Fruit fly (Drosophila melanogaster) whole organism, prepupa: Measurements from ENCODE around the gene CAH5.
A peak's percentile ranks its signal among the peaks of the same experiment; 100 is the strongest.

ENCODE experiments used
- Blimp-1 ChIP-seq: fragments of 200-800 bp; sonication (Bioruptor generic); optimal IDR thresholded peaks from 3 replicates; lab custom pipeline; 2017; ENCODE audit warnings: missing biosample characterization, missing genetic modification characterization, mild to moderate bottlenecking, moderate library complexity, missing genetic modification reagents
- CG10631 ChIP-seq: fragments of 200-800 bp; sonication (Bioruptor generic); optimal IDR thresholded peaks from 2 replicates; lab custom pipeline; 2016; ENCODE audit warnings: missing biosample characterization, missing genetic modification characterization
- CG11294 ChIP-seq: fragments of 200-800 bp; sonication (Bioruptor generic); IDR thresholded peaks from 2 replicates; pipeline ENCODE4 v1.3.6; 2022; ENCODE audit warnings: missing biosample characterization, missing genetic modification characterization
- CG11762 ChIP-seq: fragments of 200-800 bp; sonication (Bioruptor generic); optimal IDR thresholded peaks from 3 replicates; lab custom pipeline; 2016; ENCODE audit warnings: missing biosample characterization, missing genetic modification characterization; ENCODE audit not compliant: insufficient read depth
- CG15336 ChIP-seq: fragments of 200-800 bp; sonication (Bioruptor generic); IDR thresholded peaks from 2 replicates; pipeline ENCODE4 v1.3.6; 2022; ENCODE audit warnings: missing biosample characterization, missing genetic modification characterization
- CG1621 ChIP-seq: fragments of 200-800 bp; sonication (Bioruptor generic); optimal IDR thresholded peaks from 3 replicates; lab custom pipeline; 2018; ENCODE audit warnings: missing biosample characterization, mild to moderate bottlenecking, missing genetic modification characterization
- CG16779 ChIP-seq: fragments of 200-800 bp; sonication (Bioruptor generic); optimal IDR thresholded peaks from 3 replicates; lab custom pipeline; 2017; ENCODE audit warnings: missing biosample characterization, mild to moderate bottlenecking, missing genetic modification characterization
- CG3032 ChIP-seq: fragments of 200-800 bp; optimal IDR thresholded peaks from 2 replicates; lab custom pipeline; 2019; ENCODE audit warnings: missing biosample characterization, mild to moderate bottlenecking, missing genetic modification characterization, moderate library complexity
- CG32006 ChIP-seq: fragments of 200-800 bp; sonication (Bioruptor generic); optimal IDR thresholded peaks from 3 replicates; lab custom pipeline; 2017; ENCODE audit warnings: missing biosample characterization, mild to moderate bottlenecking, missing genetic modification characterization
- CG4318 ChIP-seq: fragments of 200-800 bp; sonication (Bioruptor generic); optimal IDR thresholded peaks from 3 replicates; lab custom pipeline; 2017; ENCODE audit warnings: missing biosample characterization, mild to moderate bottlenecking, missing genetic modification characterization
- CG6163 ChIP-seq: fragments of 200-800 bp; sonication (Bioruptor generic); IDR thresholded peaks from 3 replicates; pipeline ENCODE4 v1.3.6; 2022; ENCODE audit warnings: missing biosample characterization, missing genetic modification characterization
- CG6808 ChIP-seq: fragments of 200-800 bp; sonication (Bioruptor generic); optimal IDR thresholded peaks from 3 replicates; lab custom pipeline; 2017; ENCODE audit warnings: missing biosample characterization, missing genetic modification characterization, mild to moderate bottlenecking, moderate library complexity, missing genetic modification reagents
- CG6854 ChIP-seq: fragments of 200-800 bp; sonication (Bioruptor generic); optimal IDR thresholded peaks from 2 replicates; lab custom pipeline; 2017; ENCODE audit warnings: missing biosample characterization, mild to moderate bottlenecking, missing genetic modification characterization
- CG7368 ChIP-seq: fragments of 200-800 bp; sonication (Bioruptor generic); optimal IDR thresholded peaks from 3 replicates; lab custom pipeline; 2016; ENCODE audit warnings: missing biosample characterization, missing genetic modification characterization
- CG8119 ChIP-seq: fragments of 200-800 bp; sonication (Bioruptor generic); IDR thresholded peaks from 3 replicates; pipeline ENCODE4 v1.3.6; 2022; ENCODE audit warnings: missing biosample characterization, missing genetic modification characterization
- CG8319 ChIP-seq: fragments of 200-800 bp; sonication (Bioruptor generic); optimal IDR thresholded peaks from 3 replicates; lab custom pipeline; 2016; ENCODE audit warnings: missing biosample characterization, missing genetic modification characterization
- CG8632 ChIP-seq: fragments of 200-800 bp; sonication (Bioruptor generic); optimal IDR thresholded peaks from 3 replicates; lab custom pipeline; 2016; ENCODE audit warnings: missing biosample characterization, missing genetic modification characterization
- CG9139 ChIP-seq: fragments of 200-800 bp; sonication (Bioruptor generic); optimal IDR thresholded peaks from 3 replicates; lab custom pipeline; 2017; ENCODE audit warnings: missing biosample characterization, mild to moderate bottlenecking, missing genetic modification characterization
- Eip78C ChIP-seq: fragments of 200-800 bp; sonication (Bioruptor generic); peaks from one replicate; lab custom pipeline; 2016; ENCODE audit warnings: missing biosample characterization, missing genetic modification characterization
- Eip93F ChIP-seq: fragments of 200-800 bp; sonication (Bioruptor generic); optimal IDR thresholded peaks from 2 replicates; lab custom pipeline; 2016; ENCODE audit warnings: missing biosample characterization, mild to moderate bottlenecking, missing genetic modification characterization
- Ets21C ChIP-seq: fragments of 200-800 bp; sonication (Bioruptor generic); optimal IDR thresholded peaks from 3 replicates; lab custom pipeline; 2016; ENCODE audit warnings: missing biosample characterization, missing genetic modification characterization
- Gug ChIP-seq: fragments of 200-800 bp; sonication (Bioruptor generic); IDR thresholded peaks from 2 replicates; pipeline ENCODE4 v1.3.6; 2022; ENCODE audit warnings: missing biosample characterization, missing genetic modification characterization
- Hr38 ChIP-seq: sonication (Bioruptor generic); optimal IDR thresholded peaks from 2 replicates; lab custom pipeline; 2016; ENCODE audit warnings: missing biosample characterization, missing genetic modification characterization
- Hr39 ChIP-seq: fragments of 200-800 bp; sonication (Bioruptor generic); optimal IDR thresholded peaks from 2 replicates; lab custom pipeline; 2016; ENCODE audit warnings: missing biosample characterization, missing genetic modification characterization
- Hr4 ChIP-seq: fragments of 200-800 bp; sonication (Bioruptor generic); optimal IDR thresholded peaks from 3 replicates; lab custom pipeline; 2016; ENCODE audit warnings: missing biosample characterization, missing genetic modification characterization
- OdsH ChIP-seq: fragments of 200-800 bp; sonication (Bioruptor generic); optimal IDR thresholded peaks from 3 replicates; lab custom pipeline; 2016; ENCODE audit warnings: missing biosample characterization, missing genetic modification characterization
- Sox102F ChIP-seq: fragments of 200-800 bp; sonication (Bioruptor generic); optimal IDR thresholded peaks from 2 replicates; lab custom pipeline; 2016; ENCODE audit warnings: missing biosample characterization, mild to moderate bottlenecking, missing genetic modification characterization
- Sox14 ChIP-seq: fragments of 200-800 bp; sonication (Bioruptor generic); optimal IDR thresholded peaks from 3 replicates; lab custom pipeline; 2016; ENCODE audit warnings: missing biosample characterization, missing genetic modification characterization
- Sox15 ChIP-seq: fragments of 200-800 bp; sonication (Bioruptor generic); optimal IDR thresholded peaks from 3 replicates; lab custom pipeline; 2016; ENCODE audit warnings: missing biosample characterization, missing genetic modification characterization
- achi ChIP-seq: fragments of 200-800 bp; sonication (Bioruptor generic); optimal IDR thresholded peaks from 3 replicates; lab custom pipeline; 2016; ENCODE audit warnings: missing biosample characterization, missing genetic modification characterization
- acj6 ChIP-seq: fragments of 200-800 bp; sonication (Bioruptor generic); optimal IDR thresholded peaks from 3 replicates; lab custom pipeline; 2016; ENCODE audit warnings: missing biosample characterization, missing genetic modification characterization
- dsx ChIP-seq: fragments of 200-800 bp; optimal IDR thresholded peaks from 3 replicates; lab custom pipeline; 2019; ENCODE audit warnings: missing biosample characterization, mild to moderate bottlenecking, missing genetic modification characterization, moderate library complexity; ENCODE audit not compliant: poor library complexity, severe bottlenecking
- eg ChIP-seq: fragments of 200-800 bp; sonication (Bioruptor generic); IDR thresholded peaks from 3 replicates; pipeline ENCODE4 v1.3.6; 2022; ENCODE audit warnings: missing biosample characterization, missing genetic modification characterization
- esn ChIP-seq: fragments of 200-800 bp; sonication (Bioruptor generic); optimal IDR thresholded peaks from 2 replicates; lab custom pipeline; 2016; ENCODE audit warnings: missing biosample characterization, mild to moderate bottlenecking, missing genetic modification characterization, moderate library complexity
- fd59A ChIP-seq: fragments of 200-800 bp; sonication (Bioruptor generic); optimal IDR thresholded peaks from 2 replicates; lab custom pipeline; 2017; ENCODE audit warnings: missing biosample characterization, mild to moderate bottlenecking, missing genetic modification characterization, missing genetic modification reagents
- fkh ChIP-seq: fragments of 200-800 bp; sonication (Bioruptor generic); optimal IDR thresholded peaks from 3 replicates; lab custom pipeline; 2017; ENCODE audit warnings: missing biosample characterization, mild to moderate bottlenecking, missing genetic modification characterization, moderate library complexity
- lz ChIP-seq: fragments of 200-800 bp; sonication (Bioruptor generic); optimal IDR thresholded peaks from 3 replicates; lab custom pipeline; 2016; ENCODE audit warnings: missing biosample characterization, missing genetic modification characterization
- net ChIP-seq: fragments of 200-800 bp; sonication (Bioruptor generic); optimal IDR thresholded peaks from 3 replicates; lab custom pipeline; 2016; ENCODE audit warnings: missing biosample characterization, missing genetic modification characterization
- pdm3 ChIP-seq: fragments of 200-800 bp; sonication (Bioruptor generic); optimal IDR thresholded peaks from 3 replicates; lab custom pipeline; 2016; ENCODE audit warnings: missing biosample characterization, missing genetic modification characterization
- salr ChIP-seq, 2 experiments: fragments of 200-800 bp; sonication (Bioruptor generic); optimal IDR thresholded peaks; 3 replicates each; lab custom pipeline; 2016 to 2018; ENCODE audit warnings: missing biosample characterization in 2 of 2, missing genetic modification characterization in 2 of 2, mild to moderate bottlenecking in 1 of 2
- ss ChIP-seq, 2 experiments: fragments of 200-800 bp; sonication (Bioruptor generic); optimal IDR thresholded peaks; 2 replicates in 1 of 2; 3 replicates in 1 of 2; lab custom pipeline; 2017 to 2018; ENCODE audit warnings: mild to moderate bottlenecking in 2 of 2, missing biosample characterization in 2 of 2, missing genetic modification characterization in 2 of 2, moderate library complexity in 1 of 2
- svp ChIP-seq: fragments of 200-800 bp; sonication (Bioruptor generic); peaks from one replicate; lab custom pipeline; 2016; ENCODE audit warnings: missing biosample characterization, missing genetic modification characterization
- vri ChIP-seq: fragments of 200-800 bp; sonication (Bioruptor generic); optimal IDR thresholded peaks from 3 replicates; lab custom pipeline; 2016; ENCODE audit warnings: missing biosample characterization, mild to moderate bottlenecking, missing genetic modification characterization

The CAH5 gene

dm6 chr3R:31247281-31247995, 15.0 kb upstream of the CAH5 start (continued):
- TF ChIP-seq pdm3 (GFP tag; lab: Kevin White, UChicago) (peak; percentile 69), CG8119 (GFP tag; lab: Robert Waterston, UW) (peak; percentile 50; the same call in 2 of the 3 replicates), CG32006 (GFP tag; lab: Kevin White, UChicago) (peak; percentile 46), CG7368 (GFP tag; lab: Kevin White, UChicago) (peak; percentile 68), CG8632 (GFP tag; lab: Kevin White, UChicago) (peak; percentile 73), eg (peak; percentile 60; the same call in 2 of the 3 replicates), Gug (GFP tag; lab: Robert Waterston, UW) (no peak), Sox15 (peak; percentile 43), CG8319 (GFP tag; lab: Kevin White, UChicago) (peak; percentile 61), salr (GFP tag; optimal IDR thresholded peaks at IDR 0.05; lab: Kevin White, UChicago) (no peak), Ets21C (GFP tag; lab: Kevin White, UChicago) (peak; percentile 73), CG4318 (GFP tag; lab: Kevin White, UChicago) (no peak), svp (GFP tag; lab: Kevin White, UChicago) (peak; percentile 93), achi (GFP tag; lab: Kevin White, UChicago) (peak; percentile 73), CG9139 (GFP tag; lab: Kevin White, UChicago) (no peak), lz (GFP tag; lab: Kevin White, UChicago) (peak; percentile 72), Eip93F (GFP tag; lab: Kevin White, UChicago) (peak; percentile 56), CG16779 (tag; lab: Kevin White, UChicago) (no peak), dsx (GFP tag; lab: Kevin White, UChicago) (no peak), CG15336 (GFP tag; lab: Robert Waterston, UW) (peak; percentile 33), CG3032 (tag; lab: Kevin White, UChicago) (no peak), Hr38 (no peak)

DNA sequence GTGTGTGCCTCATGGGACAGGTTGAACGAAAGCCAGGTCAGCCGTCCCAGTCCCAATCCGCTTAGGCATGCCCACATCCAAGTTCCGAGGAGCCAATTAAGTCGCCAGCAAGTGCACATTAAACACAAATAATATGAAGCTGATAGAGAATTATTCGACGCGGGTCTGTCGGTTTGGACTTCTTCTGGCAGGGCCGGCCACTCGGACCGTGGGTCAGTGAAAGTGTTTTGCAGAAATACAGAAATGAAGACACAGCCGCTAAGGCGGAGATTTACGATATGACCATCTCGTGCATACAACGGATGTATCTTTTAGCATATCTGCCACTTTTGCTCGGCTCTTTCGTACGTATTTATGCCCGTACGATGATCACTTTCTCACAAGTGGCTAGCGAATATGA, 14.2 kb upstream of the CAH5 start:
- TF ChIP-seq Ets21C (GFP tag; lab: Kevin White, UChicago) (no peak), CG11762 (no peak), net (GFP tag; lab: Kevin White, UChicago) (no peak), esn (no peak), Sox14 (no peak), CG6808 (GFP tag; lab: Kevin White, UChicago) (no peak), Blimp-1 (GFP tag; lab: Kevin White, UChicago) (peak; percentile 92), CG6854 (GFP tag; lab: Kevin White, UChicago) (peak; percentile 54), Sox102F (GFP tag; lab: Kevin White, UChicago) (no peak), CG16779 (tag; lab: Kevin White, UChicago) (no peak), CG1621 (tag; lab: Kevin White, UChicago) (no peak), CG11294 (GFP tag; lab: Robert Waterston, UW) (no peak), CG32006 (GFP tag; lab: Kevin White, UChicago) (no peak)

dm6 chr3R:31250426-31251034, 11.9 kb upstream of the CAH5 start:
- peak; percentile 32 for TF ChIP-seq OdsH (GFP tag; lab: Kevin White, UChicago)
- TF ChIP-seq esn, result no peak
- no peak for TF ChIP-seq CG11762
- TF ChIP-seq lz (GFP tag; lab: Kevin White, UChicago), result no peak
- TF ChIP-seq CG3032 (tag; lab: Kevin White, UChicago), result no peak
- TF ChIP-seq Hr39 (GFP tag; lab: Kevin White, UChicago), result no peak
- TF ChIP-seq fkh (GFP tag; lab: Kevin White, UChicago), result no peak
- no peak for TF ChIP-seq CG16779 (tag; lab: Kevin White, UChicago)
- TF ChIP-seq CG8632 (GFP tag; lab: Kevin White, UChicago), result peak; percentile 14
- peak; percentile 16; the same call in 1 of the 3 replicates for TF ChIP-seq CG6163
- peak; percentile 8 for TF ChIP-seq CG1621 (tag; lab: Kevin White, UChicago)
- peak; percentile 49 for TF ChIP-seq Hr4 (GFP tag; lab: Kevin White, UChicago)
- TF ChIP-seq CG15336 (GFP tag; lab: Robert Waterston, UW), result no peak
- TF ChIP-seq Eip78C (GFP tag; lab: Kevin White, UChicago), result peak; percentile 63
- peak; percentile 42 for TF ChIP-seq vri (GFP tag; lab: Kevin White, UChicago)
- no peak for TF ChIP-seq fd59A (GFP tag; lab: Kevin White, UChicago)
- no peak for TF ChIP-seq Gug (GFP tag; lab: Robert Waterston, UW)
- peak; percentile 51; the same call in 1 of the 3 replicates for TF ChIP-seq CG8119 (GFP tag; lab: Robert Waterston, UW)
- TF ChIP-seq pdm3 (GFP tag; lab: Kevin White, UChicago), result peak; percentile 33
- peak; percentile 39 for TF ChIP-seq CG32006 (GFP tag; lab: Kevin White, UChicago)
- TF ChIP-seq acj6, result no peak
- TF ChIP-seq CG10631 (GFP tag; lab: Kevin White, UChicago), result peak; percentile 11
- no peak for TF ChIP-seq ss (GFP tag; optimal IDR thresholded peaks at IDR 0.05; lab: Kevin White, UChicago)
- no peak for TF ChIP-seq Sox14
- TF ChIP-seq eg, result peak; percentile 58
- TF ChIP-seq, all 60 proteins: peak for 12
